Worm (Caenorhabditis elegans): ENCODE measurements around the gene clec-179.

clec-179 gene

DNA sequence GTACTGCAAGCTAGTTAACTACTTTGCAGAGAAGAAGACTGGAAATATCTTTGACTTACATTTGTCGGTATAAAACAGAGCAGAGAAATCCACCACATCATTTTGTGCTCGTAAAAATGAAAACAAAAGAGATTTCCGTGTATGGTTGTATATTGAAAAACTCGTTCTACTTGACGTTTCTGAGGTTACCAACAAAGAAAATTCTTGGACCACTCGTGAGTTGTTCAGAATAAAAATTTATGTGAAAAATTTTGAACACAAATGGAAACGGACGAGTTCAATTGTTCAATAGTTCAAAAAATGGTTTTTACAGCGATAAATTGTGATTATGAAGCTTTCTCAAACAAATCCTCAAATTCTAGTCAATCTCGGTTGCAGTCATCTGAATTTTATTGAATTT, at the start of gene clec-179:
Gene clec-179 (minus strand): TSS at position 101 of the 400 bp plus-strand sequence.
- TF ChIP-seq unc-62 (GFP tag; optimal IDR thresholded peaks at IDR 0.05) = no peak

DNA sequence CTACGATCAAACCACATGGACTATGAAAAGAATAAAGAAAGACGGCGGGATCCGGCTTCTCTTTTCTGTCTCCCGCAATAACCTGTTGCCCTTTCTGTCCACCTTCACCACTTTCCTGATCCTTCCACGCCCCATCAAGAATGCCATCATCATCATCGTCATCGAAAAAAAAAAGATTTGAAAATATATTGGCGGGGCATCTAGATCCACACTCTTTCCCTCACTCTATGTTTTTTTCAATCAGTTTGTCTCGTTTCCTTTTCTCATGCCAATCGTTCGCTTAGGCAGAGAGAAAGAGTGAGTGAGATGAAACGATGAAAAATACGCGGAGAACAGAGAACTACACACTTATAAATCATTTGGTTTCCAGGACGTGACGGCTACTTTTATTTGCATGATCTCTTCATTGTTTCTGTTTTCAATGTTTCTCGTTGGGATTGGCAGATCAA, 49.1 kb upstream of the clec-179 start:
- TF ChIP-seq unc-62 (GFP tag; optimal IDR thresholded peaks at IDR 0.05) = no peak

DNA sequence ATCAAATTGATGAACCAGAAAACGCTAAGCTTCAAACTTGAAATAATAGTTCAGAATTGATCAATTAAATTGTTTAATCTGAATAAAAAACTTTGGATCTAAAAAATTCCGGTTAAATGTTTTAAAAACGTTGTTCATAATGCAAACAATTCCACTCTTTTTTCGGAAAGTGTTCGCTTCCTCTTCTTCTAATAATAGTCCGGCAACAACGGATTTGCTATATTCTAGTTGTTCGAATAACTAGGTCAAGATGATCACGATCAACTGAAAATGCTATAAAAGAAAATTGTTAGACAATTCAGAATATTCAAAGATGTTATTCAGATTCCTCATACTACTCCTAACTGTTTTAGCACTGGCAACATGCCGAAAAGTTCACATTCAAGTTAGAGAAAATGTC, 46.4 kb upstream of the clec-179 start, which contains the start of gene D2024.4:
Gene D2024.4 (plus strand): TSS at position 301 of the 400 bp plus-strand sequence.
- no peak for TF ChIP-seq unc-62 (GFP tag; optimal IDR thresholded peaks at IDR 0.05)

DNA sequence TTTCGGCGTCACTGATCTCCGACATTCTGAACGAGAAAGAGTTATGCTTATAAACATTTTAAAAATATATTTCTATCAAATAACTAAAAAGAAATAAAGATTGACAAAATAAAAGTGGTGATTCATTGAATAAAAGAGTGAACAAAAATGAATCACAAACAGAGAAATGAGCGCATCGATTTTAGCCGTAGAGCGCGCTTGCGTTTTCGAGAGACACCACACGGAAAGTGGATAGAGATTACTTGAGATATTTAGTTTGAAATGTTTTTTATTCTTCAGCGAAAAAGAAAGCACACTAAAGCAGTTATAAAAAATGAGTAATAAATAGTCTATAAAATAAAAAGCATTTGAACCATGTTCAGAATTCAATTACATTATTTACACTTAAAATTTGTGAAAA, 45.7 kb upstream of the clec-179 start, which contains the start of gene cap-1:
Gene cap-1 (minus strand): TSS at position 26 of the 400 bp plus-strand sequence.
- no peak for TF ChIP-seq unc-62 (GFP tag; optimal IDR thresholded peaks at IDR 0.05)

DNA sequence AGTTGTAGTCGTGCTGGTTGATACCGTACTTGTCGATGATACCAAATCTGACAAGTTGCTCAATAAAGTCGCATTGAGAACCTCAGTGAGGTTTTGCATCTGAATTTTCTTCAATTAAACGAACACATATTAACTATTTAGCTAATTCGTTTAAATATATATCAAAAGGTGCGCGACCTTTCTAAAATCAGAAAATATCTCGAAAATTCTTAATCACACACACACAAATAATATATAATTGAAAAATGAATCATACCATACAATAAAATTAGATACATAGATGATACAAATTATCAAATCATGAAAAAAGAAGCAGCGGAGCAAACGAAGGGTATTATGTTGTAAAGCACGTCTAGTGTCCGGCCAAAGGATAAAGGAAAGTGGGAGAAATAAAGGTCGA, 43.7 kb upstream of the clec-179 start, which contains the start of gene D2024.5:
Gene D2024.5 (minus strand): TSS at position 101 of the 400 bp plus-strand sequence.
- TF ChIP-seq unc-62 (GFP tag; optimal IDR thresholded peaks at IDR 0.05) = no peak

DNA sequence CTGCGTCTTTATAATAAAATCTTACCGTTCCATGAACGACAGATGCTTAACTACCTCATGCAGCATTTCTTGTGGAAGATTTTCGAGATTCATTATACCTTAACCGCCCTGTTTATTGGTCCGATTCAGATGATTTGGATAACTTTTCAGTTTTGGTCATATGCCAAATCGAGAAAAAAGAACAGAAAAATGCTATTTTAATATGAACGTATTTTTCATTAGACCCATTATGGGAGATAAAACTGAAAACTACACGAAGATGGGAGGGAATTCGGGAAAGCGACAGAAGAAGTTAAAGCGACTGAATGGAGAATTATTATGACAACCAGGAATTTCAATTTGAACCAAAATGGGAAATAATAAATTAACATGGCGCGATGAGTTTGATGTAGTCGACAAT, 42.6 kb upstream of the clec-179 start, which contains the start of gene R13A1.10:
Gene R13A1.10 (minus strand): TSS at position 101 of the 400 bp plus-strand sequence.
- TF ChIP-seq unc-62 (GFP tag; optimal IDR thresholded peaks at IDR 0.05) = no peak

DNA sequence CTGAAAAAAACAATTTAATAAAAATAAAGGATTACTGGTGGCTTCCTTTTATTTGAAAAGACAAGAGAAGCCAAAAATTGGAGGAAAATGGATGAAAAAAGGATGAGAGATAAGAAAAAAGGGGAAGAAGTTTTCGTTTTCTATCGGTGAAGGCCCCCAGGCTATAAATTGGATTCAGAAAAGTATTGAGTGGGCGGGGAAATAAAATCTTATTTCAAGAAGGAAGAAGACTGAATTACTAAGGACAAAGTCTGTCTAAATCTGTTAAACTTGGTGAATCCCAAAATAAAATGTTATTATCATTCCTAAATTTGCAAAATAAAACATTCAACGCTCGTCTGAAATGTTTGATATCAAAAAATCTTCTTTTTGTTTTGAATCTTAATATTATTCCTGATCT, 37.6 kb upstream of the clec-179 start:
- TF ChIP-seq unc-62 (GFP tag; optimal IDR thresholded peaks at IDR 0.05) = no peak

DNA sequence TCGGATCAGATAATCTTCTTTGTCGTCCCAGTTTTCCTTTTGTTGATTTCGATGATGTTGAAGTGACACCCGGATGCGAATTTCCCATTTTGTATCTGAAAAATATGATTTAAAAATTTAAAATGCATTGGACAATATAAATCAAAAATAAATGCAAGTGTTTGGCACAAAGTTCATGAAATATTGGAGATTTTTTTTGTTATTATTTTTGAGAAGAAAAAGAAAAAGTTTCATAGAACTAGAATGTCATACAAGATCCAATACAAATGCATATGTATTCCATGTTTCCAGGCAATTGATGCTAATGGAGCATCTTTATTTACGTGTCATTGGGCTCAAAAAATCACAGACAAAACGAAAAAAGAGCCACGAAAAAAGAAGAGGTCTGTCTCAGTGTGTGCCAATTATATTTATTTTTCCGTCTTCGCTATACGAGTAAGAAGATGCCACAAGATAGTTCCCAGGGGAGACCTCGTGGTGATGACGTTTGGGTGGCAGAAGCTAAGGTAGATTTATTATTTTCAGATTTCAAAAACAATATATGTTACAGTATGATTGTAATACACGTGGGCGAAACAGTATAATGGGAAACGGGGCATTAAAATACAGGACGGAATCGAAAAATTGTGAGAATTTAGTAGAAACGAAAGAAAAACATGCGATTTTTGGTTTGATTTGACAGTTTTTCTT, 35.0 kb upstream of the clec-179 start, which contains the start of the genes glb-23 and R13A1.1:
Gene glb-23 (minus strand): TSS at position 101 of the 690 bp plus-strand sequence.
Gene R13A1.1 (plus strand): TSS at position 640 of the 690 bp plus-strand sequence.
- no peak for TF ChIP-seq unc-62 (GFP tag; optimal IDR thresholded peaks at IDR 0.05)

DNA sequence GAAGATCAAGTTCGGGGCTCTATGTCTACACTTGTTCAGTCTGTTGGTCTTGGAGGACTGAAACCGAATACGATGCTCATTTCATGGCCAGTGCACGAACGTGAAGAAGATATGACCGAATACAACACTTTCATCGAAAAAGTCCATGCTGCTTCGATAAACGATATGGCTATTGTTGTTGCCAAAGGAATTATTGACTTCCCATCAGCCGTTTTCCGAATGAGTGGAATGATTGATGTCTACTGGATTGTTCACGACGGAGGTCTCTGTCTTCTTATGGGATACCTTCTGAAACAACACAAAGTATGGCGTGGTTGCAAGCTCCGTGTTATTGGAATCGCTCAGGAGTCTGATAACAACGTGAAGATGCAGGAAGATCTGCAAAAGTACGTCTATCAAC, 31.7 kb upstream of the clec-179 start:
- no peak for TF ChIP-seq unc-62 (GFP tag; optimal IDR thresholded peaks at IDR 0.05)

DNA sequence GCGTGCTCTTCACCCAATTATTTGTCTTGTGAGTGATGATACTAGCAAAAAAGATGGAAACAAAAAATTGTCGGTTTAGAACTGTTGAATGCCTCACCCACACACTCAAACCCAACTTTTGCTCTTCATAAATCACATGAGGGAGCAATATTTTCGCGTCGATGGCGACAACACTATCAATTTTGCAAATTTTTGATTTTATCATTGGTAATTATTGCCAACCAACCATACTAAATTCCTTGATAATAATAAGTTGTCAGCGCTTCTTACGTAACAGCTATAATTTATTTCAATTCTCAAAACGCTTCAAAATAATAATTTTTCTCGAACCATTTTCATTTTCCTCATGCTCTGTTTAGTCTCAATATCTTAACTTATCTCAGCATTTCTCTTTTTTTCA, 28.3 kb upstream of the clec-179 start:
- no peak for TF ChIP-seq unc-62 (GFP tag; optimal IDR thresholded peaks at IDR 0.05)

DNA sequence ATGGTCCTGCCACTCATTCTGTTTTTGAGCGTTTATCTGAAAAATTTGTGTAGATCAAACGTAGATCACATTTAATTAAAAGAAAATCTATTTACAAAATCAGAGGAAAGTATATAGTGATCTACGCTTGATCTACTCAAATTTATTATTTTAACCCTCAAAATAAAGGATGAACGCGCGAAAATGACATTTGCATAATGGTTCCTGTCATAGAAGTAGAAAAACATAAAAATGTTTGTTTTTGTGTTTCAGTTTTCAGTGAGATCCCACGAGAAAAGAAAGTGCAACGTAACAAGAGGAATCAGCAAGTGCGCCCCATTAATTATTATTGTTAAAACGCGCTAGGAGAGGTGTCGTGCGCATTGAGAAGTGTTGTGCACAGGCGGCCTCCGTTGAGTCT, 26.8 kb upstream of the clec-179 start:
- TF ChIP-seq unc-62 (GFP tag; optimal IDR thresholded peaks at IDR 0.05) = no peak

DNA sequence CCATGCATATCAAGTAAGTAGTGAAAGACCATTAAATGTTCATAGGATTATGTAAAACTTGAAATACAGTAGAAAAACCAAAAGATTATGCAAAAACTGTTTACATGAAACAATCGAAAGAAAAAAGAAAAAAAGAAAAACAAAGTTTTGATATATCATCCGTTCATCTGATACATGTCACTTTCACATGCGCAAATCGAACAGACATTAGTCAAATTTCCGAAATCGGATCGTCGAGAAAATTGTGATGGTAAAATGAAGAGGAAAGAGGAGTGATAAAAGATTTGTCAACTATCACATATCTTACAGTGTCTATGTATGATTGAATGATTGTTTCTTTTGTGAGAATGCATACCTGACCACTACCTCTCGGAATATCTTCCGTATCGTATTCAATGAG, 24.5 kb upstream of the clec-179 start:
- TF ChIP-seq unc-62 (GFP tag; optimal IDR thresholded peaks at IDR 0.05) = no peak

DNA sequence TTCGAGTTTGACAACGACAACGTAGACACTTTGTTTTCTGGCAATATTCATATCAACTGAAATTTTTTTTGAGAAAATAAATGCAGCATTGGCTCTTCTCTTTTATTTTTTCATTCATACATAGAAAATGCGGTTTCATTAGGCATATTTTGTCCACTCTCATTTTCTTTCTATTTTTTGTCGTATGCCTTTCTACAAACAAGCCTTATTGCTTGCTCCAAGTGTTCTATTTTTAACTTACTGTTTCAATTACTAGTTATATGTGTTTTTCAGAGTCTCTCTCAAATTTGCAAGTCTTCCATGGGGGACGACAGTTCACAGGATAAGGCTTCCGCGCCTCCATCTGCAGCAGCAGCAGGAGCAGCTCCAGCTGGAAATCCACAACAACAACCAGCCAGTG, 21.5 kb upstream of the clec-179 start, which contains the start of gene kcc-1:
Gene kcc-1 (plus strand): TSS at position 301 of the 400 bp plus-strand sequence.
- no peak for TF ChIP-seq unc-62 (GFP tag; optimal IDR thresholded peaks at IDR 0.05)

DNA sequence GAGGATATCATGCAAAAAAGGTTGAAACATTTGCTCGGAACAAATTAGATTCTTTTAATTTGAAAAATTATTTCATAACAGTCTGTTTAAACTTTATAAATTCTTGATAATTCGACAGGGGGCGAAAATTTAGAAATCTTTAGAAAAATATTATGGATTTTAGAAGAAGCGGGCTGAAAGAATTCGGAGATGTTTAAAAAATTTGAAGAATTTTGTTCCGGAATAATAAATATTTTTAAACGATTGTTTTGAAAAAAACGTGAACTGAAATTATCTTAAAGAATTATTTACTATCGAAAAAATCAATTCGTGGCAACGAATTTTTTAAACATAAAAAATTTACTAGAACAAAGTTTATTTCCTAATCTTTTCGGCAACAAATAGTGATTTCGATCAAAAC, 19.2 kb upstream of the clec-179 start, which contains the start of gene R13A1.3:
Gene R13A1.3 (plus strand): TSS at position 301 of the 400 bp plus-strand sequence.
- no peak for TF ChIP-seq unc-62 (GFP tag; optimal IDR thresholded peaks at IDR 0.05)

DNA sequence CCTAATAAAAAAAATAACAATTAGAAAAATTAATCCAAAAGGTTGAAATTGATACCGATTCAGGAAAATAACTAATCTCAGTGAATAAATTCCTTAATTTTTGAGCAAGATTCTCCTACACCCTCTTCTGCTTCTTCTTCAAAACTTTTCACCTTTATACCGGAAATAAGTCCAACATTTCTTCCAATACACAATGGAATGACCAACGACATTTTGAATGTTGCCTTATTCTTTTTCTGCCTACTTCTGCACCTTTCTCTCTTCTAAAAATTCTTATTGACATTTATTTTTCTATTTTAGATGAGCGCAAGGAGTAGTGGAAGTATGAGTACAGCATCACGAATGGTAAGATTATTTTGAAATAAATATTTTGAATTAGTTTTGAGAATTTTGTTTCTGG, 12.4 kb upstream of the clec-179 start, which contains the start of gene unc-8:
Gene unc-8 (plus strand): TSS at position 301 of the 400 bp plus-strand sequence.
- no peak for TF ChIP-seq unc-62 (GFP tag; optimal IDR thresholded peaks at IDR 0.05)

DNA sequence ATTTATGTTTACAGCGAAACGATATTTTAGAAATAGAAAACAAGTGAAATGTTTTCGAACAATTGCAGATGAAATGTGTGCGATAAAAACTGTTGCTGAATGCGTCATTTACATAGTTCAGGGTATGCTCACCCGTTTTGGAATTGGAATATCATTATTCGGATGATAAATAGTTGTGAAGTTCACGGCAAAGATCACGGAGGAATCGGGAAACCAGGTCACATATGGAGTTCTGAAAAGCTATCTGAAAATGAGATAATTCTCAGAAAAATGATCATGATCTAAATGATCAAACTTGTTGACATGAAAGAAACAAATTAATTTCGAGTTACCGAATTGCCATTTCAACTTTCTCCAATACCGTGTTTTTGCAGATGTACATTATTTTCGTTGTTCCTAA, 11.2 kb upstream of the clec-179 start, which contains the start of gene best-16:
Gene best-16 (minus strand): TSS at position 101 of the 400 bp plus-strand sequence.
- no peak for TF ChIP-seq unc-62 (GFP tag; optimal IDR thresholded peaks at IDR 0.05)

DNA sequence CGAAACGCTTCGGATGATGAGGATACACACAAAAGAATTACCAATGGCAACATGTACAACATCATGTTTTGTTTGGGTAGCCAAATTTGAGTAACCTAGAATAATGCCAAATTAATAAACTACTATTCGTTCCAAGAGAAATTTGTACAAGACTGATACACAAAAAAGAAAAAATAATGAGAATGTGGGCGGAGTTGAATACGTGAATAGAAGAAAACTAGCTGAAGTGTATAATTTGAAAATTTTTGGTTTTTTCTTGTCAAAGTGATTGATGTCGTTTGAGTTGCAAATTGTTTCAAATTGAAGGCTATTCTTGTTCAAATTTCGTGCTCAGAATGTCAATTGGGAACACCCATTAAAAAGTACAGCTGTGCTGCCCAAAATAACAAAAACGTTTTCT, 7.2 kb upstream of the clec-179 start, which contains the start of gene R13A1.5:
Gene R13A1.5 (minus strand): TSS at position 101 of the 400 bp plus-strand sequence.
- no peak for TF ChIP-seq unc-62 (GFP tag; optimal IDR thresholded peaks at IDR 0.05)
